Worm (Caenorhabditis elegans) whole organism, midembryonic: ENCODE data around the gene H11E01.3.

Experiments
- T22C8.4 ChIP-seq: fragments of 200-800 bp; sonication (Bioruptor generic); IDR thresholded peaks from 2 replicates; pipeline ENCODE4 v1.3.6; 2022; ENCODE audit warnings: missing genetic modification characterization, missing compliant biosample characterization
- cog-1 ChIP-seq: sonication (generic microtip); optimal IDR thresholded peaks from 2 replicates; lab custom pipeline; 2016; ENCODE audit warnings: missing genetic modification characterization, missing compliant biosample characterization
- flt-1 ChIP-seq: fragments of 200-800 bp; sonication (Bioruptor generic); IDR thresholded peaks from 2 replicates; pipeline ENCODE4 v1.3.6; 2022; ENCODE audit warnings: missing genetic modification characterization, missing compliant biosample characterization
- med-1 ChIP-seq: sonication (generic microtip); optimal IDR thresholded peaks from 2 replicates; lab custom pipeline; 2017; ENCODE audit warnings: missing genetic modification characterization, mild to moderate bottlenecking, missing compliant biosample characterization, antibody characterized with exemption, missing genetic modification reagents; ENCODE audit not compliant: insufficient read depth
- ref-1 ChIP-seq: fragments of 200-800 bp; sonication (Bioruptor generic); conservative IDR thresholded peaks from 2 replicates; pipeline ENCODE4 v1.3.6; 2022; ENCODE audit warnings: missing genetic modification reagents, missing genetic modification characterization, missing compliant biosample characterization
- tab-1 ChIP-seq: fragments of 200-800 bp; sonication (Bioruptor generic); IDR thresholded peaks from 2 replicates; pipeline ENCODE4 v1.3.6; 2022; ENCODE audit warnings: missing genetic modification characterization, missing compliant biosample characterization
- ztf-29 ChIP-seq: fragments of 200-800 bp; sonication (Bioruptor generic); IDR thresholded peaks from 2 replicates; pipeline ENCODE4 v1.3.6; 2022; ENCODE audit warnings: missing genetic modification reagents, missing genetic modification characterization, missing compliant biosample characterization

DNA sequence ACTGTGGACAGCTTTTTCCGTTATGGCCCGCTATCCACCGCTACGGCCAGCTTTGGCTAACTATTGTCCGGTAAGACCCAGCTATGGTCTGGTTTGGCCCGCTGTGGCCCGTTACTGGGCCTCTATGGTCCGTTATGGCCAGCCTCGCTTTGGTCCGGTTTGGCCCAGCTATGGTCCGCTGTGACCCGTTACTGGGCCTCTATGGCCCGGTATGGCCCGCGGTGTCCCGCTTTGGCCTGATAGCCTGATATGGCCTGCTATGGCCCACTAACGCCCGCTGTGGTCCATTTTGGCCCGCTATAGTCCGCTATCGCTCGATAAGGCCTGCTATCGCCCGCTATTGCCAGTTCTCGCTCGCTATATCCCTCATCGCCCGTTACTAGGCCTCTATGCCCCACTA lies 2.2 kb upstream of the H11E01.3 start:
- no peak for TF ChIP-seq T22C8.4 (GFP tag; lab: Robert Waterston, UW)
- no peak for TF ChIP-seq cog-1 (tag; lab: Kevin White, UChicago)
- TF ChIP-seq tab-1 (GFP tag; lab: Robert Waterston, UW): no peak
- TF ChIP-seq med-1 (GFP tag; lab: Kevin White, UChicago): no peak
- TF ChIP-seq ztf-29 (GFP tag; lab: Robert Waterston, UW): no peak
- TF ChIP-seq ref-1 (GFP tag; lab: Robert Waterston, UW): no peak
- no peak for TF ChIP-seq flt-1 (GFP tag; lab: Robert Waterston, UW)
